Worm (Caenorhabditis elegans) whole organism, L3 larva: ENCODE measurements around the gene K08D10.14.
A peak's percentile ranks its signal among the peaks of the same experiment; 100 is the strongest.

Experiments
- ZK546.5 ChIP-seq: sonication (generic microtip); optimal IDR thresholded peaks from 2 replicates; lab custom pipeline; 2017; ENCODE audit warnings: missing biosample characterization, missing genetic modification characterization
- aly-2 ChIP-seq: fragments of 150-350 bp; optimal IDR thresholded peaks from 2 replicates; lab custom pipeline; 2014; ENCODE audit warnings: missing biosample characterization, missing genetic modification characterization
- ceh-16 ChIP-seq: sonication (generic microtip); optimal IDR thresholded peaks from 2 replicates; lab custom pipeline; 2017; ENCODE audit warnings: missing biosample characterization, missing genetic modification characterization
- ceh-82 ChIP-seq: fragments of 150-350 bp; optimal IDR thresholded peaks from 2 replicates; lab custom pipeline; 2014; ENCODE audit warnings: missing biosample characterization, missing genetic modification characterization
- ceh-9 ChIP-seq: sonication (generic microtip); optimal IDR thresholded peaks from 2 replicates; lab custom pipeline; 2018; ENCODE audit warnings: missing biosample characterization, missing genetic modification characterization
- daf-12 ChIP-seq: fragments of 150-350 bp; optimal IDR thresholded peaks from 2 replicates; lab custom pipeline; 2014; ENCODE audit warnings: missing biosample characterization, missing genetic modification reagents, missing genetic modification characterization
- egl-27 ChIP-seq: sonication (generic microtip); optimal IDR thresholded peaks from 4 replicates; lab custom pipeline; 2017; ENCODE audit warnings: missing biosample characterization, missing genetic modification reagents, missing genetic modification characterization
- egl-5 ChIP-seq: fragments of 150-350 bp; optimal IDR thresholded peaks from 2 replicates; lab custom pipeline; 2017; ENCODE audit warnings: missing biosample characterization, missing genetic modification reagents, missing genetic modification characterization, inconsistent platforms
- elt-1 ChIP-seq: fragments of 150-350 bp; optimal IDR thresholded peaks from 2 replicates; lab custom pipeline; 2014; ENCODE audit warnings: missing biosample characterization, missing genetic modification characterization
- eor-1 ChIP-seq, 2 experiments: fragments of 150-350 bp; optimal IDR thresholded peaks; 2 replicates each; lab custom pipeline; 2014 to 2018; ENCODE audit warnings: missing biosample characterization in 2 of 2, missing genetic modification characterization in 2 of 2
- fkh-10 ChIP-seq: sonication (generic microtip); optimal IDR thresholded peaks from 2 replicates; lab custom pipeline; 2017; ENCODE audit warnings: missing biosample characterization, missing genetic modification reagents, missing genetic modification characterization
- hmg-11 ChIP-seq: sonication (generic microtip); optimal IDR thresholded peaks from 2 replicates; lab custom pipeline; 2016; ENCODE audit warnings: missing genetic modification characterization, missing compliant biosample characterization
- jun-1 ChIP-seq: fragments of 150-350 bp; optimal IDR thresholded peaks from 2 replicates; lab custom pipeline; 2014; ENCODE audit warnings: missing biosample characterization, missing genetic modification reagents, missing genetic modification characterization
- lin-15B ChIP-seq: fragments of 150-350 bp; optimal IDR thresholded peaks from 2 replicates; lab custom pipeline; 2014; ENCODE audit warnings: missing biosample characterization, missing genetic modification characterization
- lsy-12 ChIP-seq: sonication (generic microtip); optimal IDR thresholded peaks from 2 replicates; lab custom pipeline; 2016; ENCODE audit warnings: mild to moderate bottlenecking, missing genetic modification characterization, missing compliant biosample characterization
- mml-1 ChIP-seq: fragments of 150-350 bp; sonication (generic microtip); optimal IDR thresholded peaks from 3 replicates; lab custom pipeline; 2014; ENCODE audit warnings: missing biosample characterization, missing genetic modification characterization
- nfya-1 ChIP-seq: sonication (generic microtip); optimal IDR thresholded peaks from 2 replicates; lab custom pipeline; 2017; ENCODE audit warnings: missing genetic modification characterization, mild to moderate bottlenecking, missing compliant biosample characterization, antibody characterized with exemption, moderate library complexity; ENCODE audit not compliant: insufficient read depth
- nhr-12 ChIP-seq: fragments of 150-350 bp; optimal IDR thresholded peaks from 2 replicates; lab custom pipeline; 2014; ENCODE audit warnings: missing biosample characterization, missing genetic modification characterization
- nhr-23 ChIP-seq: fragments of 150-350 bp; optimal IDR thresholded peaks from 2 replicates; lab custom pipeline; 2014; ENCODE audit warnings: missing biosample characterization, missing genetic modification reagents, missing genetic modification characterization
- nhr-237 ChIP-seq: fragments of 150-350 bp; optimal IDR thresholded peaks from 2 replicates; lab custom pipeline; 2014; ENCODE audit warnings: missing biosample characterization, missing genetic modification characterization
- nhr-25 ChIP-seq: sonication (generic microtip); optimal IDR thresholded peaks from 2 replicates; lab custom pipeline; 2017; ENCODE audit warnings: missing biosample characterization, missing genetic modification characterization
- nhr-28 ChIP-seq: fragments of 150-350 bp; optimal IDR thresholded peaks from 2 replicates; lab custom pipeline; 2014; ENCODE audit warnings: missing biosample characterization, missing genetic modification characterization
- nhr-43 ChIP-seq: sonication (generic microtip); optimal IDR thresholded peaks from 2 replicates; lab custom pipeline; 2016; ENCODE audit warnings: mild to moderate bottlenecking, missing genetic modification characterization, missing compliant biosample characterization; ENCODE audit not compliant: poor library complexity, severe bottlenecking
- nhr-67 ChIP-seq: fragments of 150-350 bp; optimal IDR thresholded peaks from 2 replicates; lab custom pipeline; 2014; ENCODE audit warnings: missing biosample characterization, missing genetic modification characterization
- nhr-76 ChIP-seq: fragments of 150-350 bp; sonication (generic microtip); optimal IDR thresholded peaks from 5 replicates; lab custom pipeline; 2014; ENCODE audit warnings: missing biosample characterization, missing genetic modification characterization
- nhr-77 ChIP-seq: fragments of 150-350 bp; optimal IDR thresholded peaks from 2 replicates; lab custom pipeline; 2014; ENCODE audit warnings: missing biosample characterization, missing genetic modification characterization
- sea-2 ChIP-seq: fragments of 150-350 bp; sonication (generic microtip); optimal IDR thresholded peaks from 4 replicates; lab custom pipeline; 2014; ENCODE audit warnings: missing biosample characterization, missing genetic modification reagents, missing genetic modification characterization
- tbx-2 ChIP-seq: sonication (generic microtip); optimal IDR thresholded peaks from 2 replicates; lab custom pipeline; 2016; ENCODE audit warnings: mild to moderate bottlenecking, missing genetic modification characterization, missing compliant biosample characterization
- unc-39 ChIP-seq: sonication (generic microtip); optimal IDR thresholded peaks from 4 replicates; lab custom pipeline; 2017; ENCODE audit warnings: missing biosample characterization, missing genetic modification characterization
- unc-62 ChIP-seq: fragments of 150-350 bp; sonication (generic microtip); optimal IDR thresholded peaks from 4 replicates; lab custom pipeline; 2014; ENCODE audit warnings: missing biosample characterization, missing genetic modification reagents, missing genetic modification characterization
- zag-1 ChIP-seq: fragments of 150-350 bp; optimal IDR thresholded peaks from 2 replicates; lab custom pipeline; 2014; ENCODE audit warnings: missing biosample characterization, missing genetic modification characterization
- ztf-11 ChIP-seq: fragments of 150-350 bp; optimal IDR thresholded peaks from 2 replicates; lab custom pipeline; 2014; ENCODE audit warnings: missing biosample characterization, missing genetic modification characterization
- ztf-4 ChIP-seq: fragments of 150-350 bp; optimal IDR thresholded peaks from 2 replicates; lab custom pipeline; 2014; ENCODE audit warnings: missing biosample characterization, missing genetic modification characterization

K08D10.14 gene

DNA sequence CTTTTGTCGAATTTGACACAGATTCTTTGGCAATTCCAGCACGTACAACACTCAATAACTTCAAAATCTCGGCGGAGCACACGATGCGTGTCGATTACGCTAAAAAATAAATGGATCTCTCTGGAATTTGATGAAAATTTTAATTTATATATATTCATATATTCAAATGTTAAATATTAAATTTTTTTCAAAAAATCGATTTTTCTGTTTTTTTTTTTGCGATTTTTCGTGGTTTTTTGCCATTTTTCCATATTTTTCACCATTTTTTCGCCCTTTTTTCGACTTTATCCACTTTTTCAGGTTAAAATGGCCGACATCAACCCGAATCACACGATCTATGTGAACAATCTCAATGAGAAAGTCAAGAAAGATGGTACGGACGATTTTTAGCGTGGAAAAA, 19.0 kb downstream of the K08D10.14 start, which contains the start of gene rnp-3:
Gene rnp-3 (plus strand): TSS at position 301 of the 400 bp plus-strand sequence.
- TF ChIP-seq fkh-10 (GFP tag; lab: Kevin White, UChicago) (no peak), sea-2 (GFP tag; lab: Kevin White, UChicago) (no peak), eor-1 (tag; optimal IDR thresholded peaks at IDR 0.05; lab: Kevin White, UChicago) (no peak), unc-39 (tag; lab: Kevin White, UChicago) (no peak), nhr-237 (no peak), ceh-9 (no peak), mml-1 (no peak), nhr-25 (tag; lab: Kevin White, UChicago) (no peak), egl-27 (tag; lab: Kevin White, UChicago) (no peak), egl-5 (no peak), ceh-82 (tag; lab: Kevin White, UChicago) (no peak), nhr-28 (tag; lab: Kevin White, UChicago) (no peak), nhr-67 (tag; lab: Kevin White, UChicago) (no peak), daf-12 (no peak), nhr-12 (tag; lab: Kevin White, UChicago) (no peak), zag-1 (tag; lab: Kevin White, UChicago) (no peak)

DNA sequence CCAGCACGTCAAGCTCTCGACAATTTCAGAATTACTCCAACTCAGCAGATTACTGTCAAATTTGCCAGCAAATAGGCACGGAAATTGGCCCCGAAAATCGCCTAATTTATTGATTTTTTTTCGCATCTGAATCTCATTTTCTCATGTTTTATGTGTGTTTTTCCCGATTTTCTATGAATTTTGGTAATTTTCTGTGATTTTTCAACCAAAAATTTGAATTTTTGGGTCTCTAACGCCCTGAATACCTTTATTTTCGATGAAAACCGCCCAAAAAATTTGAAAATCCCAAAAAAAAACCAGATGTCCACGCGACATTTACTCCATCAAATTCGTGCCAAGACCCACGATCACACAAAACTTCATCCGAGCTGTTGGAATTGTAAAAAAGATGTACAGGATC, 21.3 kb downstream of the K08D10.14 start, which contains the start of gene dnj-15:
Gene dnj-15 (plus strand): TSS at position 301 of the 400 bp plus-strand sequence.
- TF ChIP-seq hmg-11 (tag; lab: Kevin White, UChicago) (no peak), egl-5 (no peak), nfya-1 (tag; lab: Kevin White, UChicago) (no peak), lin-15B (tag; lab: Kevin White, UChicago) (no peak)

- TF ChIP-seq ztf-11 (tag; lab: Kevin White, UChicago) (no peak), egl-27 (tag; lab: Kevin White, UChicago) (no peak)
Measured at ce11 chrIV:4176659-4177058, 21.9 kb downstream of the K08D10.14 start.

DNA sequence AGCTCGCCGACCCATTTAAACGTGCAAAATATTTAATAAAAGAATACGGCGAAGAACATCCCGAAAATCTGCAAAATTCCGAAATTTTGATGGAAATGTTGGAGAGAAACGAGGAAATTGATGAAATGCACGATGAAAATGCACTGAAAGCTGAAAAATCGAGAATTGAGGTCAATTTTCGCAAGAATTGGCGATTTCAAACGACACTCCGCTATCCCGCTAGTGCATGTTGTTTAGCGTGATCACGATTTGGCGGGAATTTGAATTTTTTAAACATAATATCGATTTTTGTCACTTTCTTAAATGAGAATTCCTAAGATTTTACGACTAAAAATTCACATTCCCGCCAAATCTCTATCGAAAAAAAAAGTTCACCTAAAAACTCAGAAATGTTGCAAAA, 22.8 kb downstream of the K08D10.14 start:
- TF ChIP-seq lin-15B (tag; lab: Kevin White, UChicago): peak; percentile 19
- no peak for TF ChIP-seq ztf-4 (tag; lab: Kevin White, UChicago)
- TF ChIP-seq, all 47 proteins: peak for 1

DNA sequence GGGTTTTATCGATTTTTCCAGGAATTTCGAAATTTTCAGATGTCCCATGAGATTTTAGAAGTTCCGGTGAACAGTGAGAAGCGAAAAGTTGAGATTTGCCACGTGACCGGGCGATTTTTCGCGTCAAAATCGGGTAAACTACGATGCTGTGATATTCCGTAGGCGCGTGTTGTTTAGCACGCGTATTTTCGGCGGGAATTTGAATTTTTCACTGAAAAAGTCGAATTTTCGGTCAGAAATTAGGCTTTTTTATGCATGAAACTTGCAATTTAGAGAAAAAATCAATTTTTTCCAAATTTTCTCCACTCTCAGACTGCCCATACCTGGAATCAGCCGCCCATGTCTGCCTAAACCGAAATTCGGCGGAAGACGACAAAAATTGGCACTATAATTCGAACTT, 23.7 kb downstream of the K08D10.14 start, which contains the start of gene tsen-34:
Gene tsen-34 (plus strand): TSS at position 34 of the 400 bp plus-strand sequence.
- TF ChIP-seq jun-1 (no peak), unc-62 (GFP tag; lab: Kevin White, UChicago) (no peak), eor-1 (tag; optimal IDR thresholded peaks at IDR 0.05; lab: Kevin White, UChicago) (no peak), nhr-12 (tag; lab: Kevin White, UChicago) (no peak), lsy-12 (tag; lab: Kevin White, UChicago) (no peak), fkh-10 (GFP tag; lab: Kevin White, UChicago) (no peak), elt-1 (tag; lab: Kevin White, UChicago) (no peak), ZK546.5 (tag; lab: Kevin White, UChicago) (no peak), nhr-23 (tag; lab: Kevin White, UChicago) (no peak), ceh-16 (tag; lab: Kevin White, UChicago) (no peak), hmg-11 (tag; lab: Kevin White, UChicago) (no peak), nhr-76 (tag; lab: Kevin White, UChicago) (no peak), nhr-77 (tag; lab: Kevin White, UChicago) (no peak), egl-5 (no peak), nhr-25 (tag; lab: Kevin White, UChicago) (no peak), ztf-4 (tag; lab: Kevin White, UChicago) (no peak), tbx-2 (tag; lab: Kevin White, UChicago) (no peak), aly-2 (tag; lab: Kevin White, UChicago) (no peak), nhr-237 (no peak)

DNA sequence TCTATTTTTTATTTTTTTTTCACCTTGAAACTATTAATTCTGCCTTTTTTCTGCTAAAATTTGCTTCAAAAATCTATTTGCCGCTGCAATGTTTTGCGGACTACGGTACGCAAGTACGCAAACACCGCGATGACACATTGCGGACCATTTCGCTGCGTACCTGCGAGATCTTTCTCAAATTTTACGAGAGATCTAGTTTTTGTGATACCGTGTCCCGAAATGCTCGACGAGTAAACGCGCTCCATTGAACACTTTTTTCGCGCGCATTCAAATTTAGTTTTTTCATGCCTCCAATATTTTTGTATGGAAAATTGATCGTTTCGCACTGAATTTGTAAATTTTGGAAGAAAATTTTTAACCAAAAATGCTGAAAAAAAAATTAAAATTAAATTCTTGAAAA, 30.0 kb downstream of the K08D10.14 start:
- TF ChIP-seq lin-15B (tag; lab: Kevin White, UChicago) (peak; percentile 61), nhr-43 (tag; lab: Kevin White, UChicago) (peak; percentile 11)
